Worm (Caenorhabditis elegans) whole organism, mixed stage, embryonic: ENCODE measurements around the gene C48A7.16.

ENCODE experiments used
- M03D4.4 ChIP-seq: sonication (generic microtip); optimal IDR thresholded peaks from 2 replicates; lab custom pipeline; 2017; ENCODE audit warnings: mild to moderate bottlenecking, missing genetic modification characterization, missing compliant biosample characterization
- bed-3 ChIP-seq: fragments of 200-800 bp; sonication (Bioruptor generic); optimal IDR thresholded peaks from 3 replicates; lab custom pipeline; 2018; ENCODE audit warnings: mild to moderate bottlenecking, missing genetic modification characterization, moderate library complexity, missing compliant biosample characterization
- blmp-1 ChIP-seq: fragments of 150-350 bp; optimal IDR thresholded peaks from 2 replicates; lab custom pipeline; 2014; ENCODE audit warnings: missing biosample characterization, missing genetic modification characterization
- ceh-43 ChIP-seq: fragments of 200-800 bp; sonication (Bioruptor generic); optimal IDR thresholded peaks from 2 replicates; lab custom pipeline; 2018; ENCODE audit warnings: mild to moderate bottlenecking, missing genetic modification characterization, moderate library complexity, missing compliant biosample characterization
- ceh-83 ChIP-seq: fragments of 200-800 bp; sonication (Bioruptor generic); optimal IDR thresholded peaks from 2 replicates; lab custom pipeline; 2018; ENCODE audit warnings: mild to moderate bottlenecking, missing genetic modification characterization, missing compliant biosample characterization
- ces-1 ChIP-seq: fragments of 150-350 bp; optimal IDR thresholded peaks from 2 replicates; lab custom pipeline; 2014; ENCODE audit warnings: missing biosample characterization, missing genetic modification reagents, missing genetic modification characterization
- cnd-1 ChIP-seq: fragments of 200-800 bp; sonication (Bioruptor generic); optimal IDR thresholded peaks from 2 replicates; lab custom pipeline; 2018; ENCODE audit warnings: mild to moderate bottlenecking, missing genetic modification characterization, missing compliant biosample characterization
- elt-1 ChIP-seq: sonication (generic microtip); optimal IDR thresholded peaks from 2 replicates; lab custom pipeline; 2017; ENCODE audit warnings: missing genetic modification characterization, mild to moderate bottlenecking, missing compliant biosample characterization, antibody characterized with exemption, moderate library complexity, borderline replicate concordance; ENCODE audit not compliant: insufficient read depth
- elt-3 ChIP-seq: fragments of 150-350 bp; optimal IDR thresholded peaks from 2 replicates; lab custom pipeline; 2014; ENCODE audit warnings: missing biosample characterization, missing genetic modification characterization
- flh-1 ChIP-seq: fragments of 200-800 bp; sonication (Bioruptor generic); optimal IDR thresholded peaks from 2 replicates; lab custom pipeline; 2018; ENCODE audit warnings: mild to moderate bottlenecking, missing genetic modification characterization, moderate library complexity, missing compliant biosample characterization
- ham-2 ChIP-seq: fragments of 200-800 bp; sonication (Bioruptor generic); optimal IDR thresholded peaks from 2 replicates; lab custom pipeline; 2018; ENCODE audit warnings: mild to moderate bottlenecking, missing genetic modification characterization, missing compliant biosample characterization
- lin-13 ChIP-seq: fragments of 150-350 bp; optimal IDR thresholded peaks from 2 replicates; lab custom pipeline; 2014; ENCODE audit warnings: missing biosample characterization, missing genetic modification characterization
- lsy-2 ChIP-seq: fragments of 150-350 bp; optimal IDR thresholded peaks from 2 replicates; lab custom pipeline; 2014; ENCODE audit warnings: missing biosample characterization, missing genetic modification characterization
- mep-1 ChIP-seq: fragments of 150-350 bp; optimal IDR thresholded peaks from 2 replicates; lab custom pipeline; 2017; ENCODE audit warnings: missing biosample characterization, missing genetic modification reagents, missing genetic modification characterization, inconsistent platforms
- mls-2 ChIP-seq: sonication (generic microtip); optimal IDR thresholded peaks from 2 replicates; lab custom pipeline; 2016; ENCODE audit warnings: mild to moderate bottlenecking, missing genetic modification characterization, moderate library complexity, missing compliant biosample characterization
- nhr-12 ChIP-seq: fragments of 150-350 bp; optimal IDR thresholded peaks from 2 replicates; lab custom pipeline; 2014; ENCODE audit warnings: missing biosample characterization, missing genetic modification characterization
- nhr-2 ChIP-seq: fragments of 150-350 bp; optimal IDR thresholded peaks from 2 replicates; lab custom pipeline; 2014; ENCODE audit warnings: missing biosample characterization, missing genetic modification characterization
- nhr-237 ChIP-seq: fragments of 150-350 bp; optimal IDR thresholded peaks from 2 replicates; lab custom pipeline; 2014; ENCODE audit warnings: missing biosample characterization, missing genetic modification characterization
- nhr-28 ChIP-seq: fragments of 150-350 bp; optimal IDR thresholded peaks from 2 replicates; lab custom pipeline; 2014; ENCODE audit warnings: missing biosample characterization, missing genetic modification characterization
- nhr-76 ChIP-seq: sonication (generic microtip); optimal IDR thresholded peaks from 2 replicates; lab custom pipeline; 2017; ENCODE audit warnings: missing biosample characterization, missing genetic modification characterization
- pha-4 ChIP-seq: fragments of 150-350 bp; optimal IDR thresholded peaks from 2 replicates; lab custom pipeline; 2018; ENCODE audit warnings: missing biosample characterization, missing genetic modification reagents, missing genetic modification characterization
- sem-2 ChIP-seq: fragments of 200-800 bp; sonication (Bioruptor generic); optimal IDR thresholded peaks from 2 replicates; lab custom pipeline; 2018; ENCODE audit warnings: mild to moderate bottlenecking, missing genetic modification characterization, missing compliant biosample characterization
- snpc-4 ChIP-seq: fragments of 150-350 bp; optimal IDR thresholded peaks from 2 replicates; lab custom pipeline; 2014; ENCODE audit warnings: missing biosample characterization, missing genetic modification characterization
- sptf-1 ChIP-seq: sonication (generic microtip); optimal IDR thresholded peaks from 2 replicates; lab custom pipeline; 2017; ENCODE audit warnings: mild to moderate bottlenecking, missing genetic modification characterization, moderate library complexity, missing compliant biosample characterization
- tbx-8 ChIP-seq: fragments of 200-800 bp; sonication (Bioruptor generic); optimal IDR thresholded peaks from 2 replicates; lab custom pipeline; 2018; ENCODE audit warnings: mild to moderate bottlenecking, missing genetic modification characterization, moderate library complexity, missing compliant biosample characterization
- unc-120 ChIP-seq: sonication (generic microtip); optimal IDR thresholded peaks from 2 replicates; lab custom pipeline; 2017; ENCODE audit warnings: missing genetic modification characterization, missing compliant biosample characterization; ENCODE audit not compliant: poor library complexity, severe bottlenecking
- unc-62 ChIP-seq: fragments of 150-350 bp; optimal IDR thresholded peaks from 2 replicates; lab custom pipeline; 2014; ENCODE audit warnings: missing biosample characterization, missing genetic modification reagents, missing genetic modification characterization
- zip-8 ChIP-seq: fragments of 150-350 bp; optimal IDR thresholded peaks from 2 replicates; lab custom pipeline; 2014; ENCODE audit warnings: missing biosample characterization, missing genetic modification characterization

Gene C48A7.16

DNA sequence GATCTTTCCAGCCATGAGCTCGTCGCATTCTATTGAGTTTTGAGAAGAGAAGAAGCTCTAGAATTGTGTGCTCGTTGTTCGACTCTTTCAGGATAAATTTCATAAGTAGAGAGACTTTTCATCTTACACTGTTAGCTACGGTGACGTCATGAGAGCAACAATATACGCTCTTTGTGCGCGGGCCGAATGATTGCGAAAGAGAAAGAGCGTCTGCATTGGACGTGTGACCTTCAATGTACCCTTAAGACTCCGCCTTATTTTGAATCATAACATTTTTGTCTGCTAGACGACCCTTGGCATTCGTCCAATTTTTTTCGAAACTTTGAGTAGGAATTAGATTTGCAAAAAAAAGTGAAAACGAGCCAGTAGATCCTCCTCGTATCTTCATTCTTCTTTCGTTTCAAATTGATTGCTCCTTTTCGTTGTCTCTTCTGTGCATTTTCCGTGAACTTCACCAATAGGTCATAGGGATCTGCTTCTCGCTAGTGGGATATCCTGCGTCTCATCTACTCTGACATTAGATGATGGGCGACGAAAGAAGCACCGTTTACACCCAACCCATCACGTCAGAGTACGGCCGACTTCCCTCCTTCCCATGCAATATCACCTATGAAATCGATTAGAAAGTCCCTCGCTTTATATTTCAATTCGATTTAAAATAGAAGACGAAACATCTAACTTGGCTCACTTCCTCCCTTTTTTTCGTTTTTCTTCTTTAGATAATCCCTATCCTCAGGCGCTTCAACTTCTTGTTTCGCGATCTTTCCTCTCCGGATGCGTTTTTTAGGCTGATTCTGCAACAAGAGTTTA lies 13.5 kb upstream of the C48A7.16 start:
- TF ChIP-seq ham-2 (GFP tag; lab: Kevin White, UChicago) (no peak), unc-62 (GFP tag; lab: Kevin White, UChicago) (peak; percentile 48), mep-1 (tag; lab: Kevin White, UChicago) (no peak), tbx-8 (GFP tag; lab: Kevin White, UChicago) (no peak), pha-4 (no peak), elt-3 (tag; lab: Kevin White, UChicago) (no peak), snpc-4 (tag; lab: Kevin White, UChicago) (no peak), M03D4.4 (tag; lab: Kevin White, UChicago) (no peak), ceh-43 (no peak), nhr-2 (tag; lab: Kevin White, UChicago) (no peak), bed-3 (GFP tag; lab: Kevin White, UChicago) (no peak), nhr-12 (tag; lab: Kevin White, UChicago) (no peak), mls-2 (tag; lab: Kevin White, UChicago) (no peak), unc-120 (tag; lab: Kevin White, UChicago) (peak; percentile 28), nhr-76 (tag; lab: Kevin White, UChicago) (no peak), zip-8 (tag; lab: Kevin White, UChicago) (no peak), sem-2 (GFP tag; lab: Kevin White, UChicago) (no peak)

DNA sequence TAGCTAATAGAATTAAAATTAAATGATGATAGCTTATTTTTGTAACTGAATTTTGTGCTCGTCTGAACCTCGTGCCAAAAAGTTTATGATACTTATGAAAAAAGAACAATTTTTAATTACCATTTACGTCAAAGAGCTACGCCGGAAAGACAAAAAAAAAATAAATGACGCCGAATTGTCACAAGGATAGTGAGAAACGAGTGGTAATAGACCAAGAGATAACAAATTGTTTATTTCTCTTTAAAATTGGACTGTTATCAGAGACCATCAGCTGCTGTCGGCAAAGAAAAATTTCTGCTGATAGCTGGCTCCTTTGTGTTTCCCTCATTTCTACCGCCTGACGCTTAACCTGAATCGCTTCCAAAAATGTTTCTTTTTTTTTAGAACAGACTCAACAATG lies 11.6 kb upstream of the C48A7.16 start, which contains the start of gene pitr-1:
TSS of gene pitr-1 (plus strand) at position 386 of the 400 bp plus-strand sequence.
- no peak for TF ChIP-seq unc-62 (GFP tag; lab: Kevin White, UChicago)
- TF ChIP-seq nhr-237 = no peak
- TF ChIP-seq sptf-1 (tag; lab: Kevin White, UChicago) = no peak
- TF ChIP-seq elt-1 (tag; lab: Kevin White, UChicago) = no peak
- no peak for TF ChIP-seq nhr-28 (tag; lab: Kevin White, UChicago)
- no peak for TF ChIP-seq elt-3 (tag; lab: Kevin White, UChicago)
- no peak for TF ChIP-seq tbx-8 (GFP tag; lab: Kevin White, UChicago)
- no peak for TF ChIP-seq ceh-43
- no peak for TF ChIP-seq ceh-83 (GFP tag; lab: Kevin White, UChicago)
- TF ChIP-seq bed-3 (GFP tag; lab: Kevin White, UChicago) = no peak
- TF ChIP-seq blmp-1 (tag; lab: Kevin White, UChicago) = no peak
- no peak for TF ChIP-seq unc-120 (tag; lab: Kevin White, UChicago)
- TF ChIP-seq pha-4 = no peak
- no peak for TF ChIP-seq M03D4.4 (tag; lab: Kevin White, UChicago)
- TF ChIP-seq, all 35 proteins: peak for 0

DNA sequence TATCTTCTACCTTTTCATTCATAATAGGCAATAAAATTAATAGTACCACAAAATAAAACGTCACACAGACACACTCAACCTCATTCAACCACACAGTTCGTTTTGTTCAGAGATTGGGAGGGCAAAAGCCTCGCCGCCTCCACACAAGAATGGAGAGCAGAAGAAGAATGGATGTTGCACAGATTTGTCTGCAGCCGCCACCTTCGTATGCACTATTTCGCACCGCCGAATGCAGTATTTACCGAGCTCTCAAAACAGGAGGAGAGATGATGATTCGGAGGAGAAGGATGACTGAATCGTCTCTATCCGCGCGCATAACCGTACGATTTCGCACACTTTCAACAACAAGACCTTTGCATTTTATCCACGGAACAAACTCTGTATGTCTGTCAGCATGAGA lies 7.8 kb upstream of the C48A7.16 start:
- TF ChIP-seq cnd-1 (peak; percentile 18), nhr-2 (tag; lab: Kevin White, UChicago) (no peak)

DNA sequence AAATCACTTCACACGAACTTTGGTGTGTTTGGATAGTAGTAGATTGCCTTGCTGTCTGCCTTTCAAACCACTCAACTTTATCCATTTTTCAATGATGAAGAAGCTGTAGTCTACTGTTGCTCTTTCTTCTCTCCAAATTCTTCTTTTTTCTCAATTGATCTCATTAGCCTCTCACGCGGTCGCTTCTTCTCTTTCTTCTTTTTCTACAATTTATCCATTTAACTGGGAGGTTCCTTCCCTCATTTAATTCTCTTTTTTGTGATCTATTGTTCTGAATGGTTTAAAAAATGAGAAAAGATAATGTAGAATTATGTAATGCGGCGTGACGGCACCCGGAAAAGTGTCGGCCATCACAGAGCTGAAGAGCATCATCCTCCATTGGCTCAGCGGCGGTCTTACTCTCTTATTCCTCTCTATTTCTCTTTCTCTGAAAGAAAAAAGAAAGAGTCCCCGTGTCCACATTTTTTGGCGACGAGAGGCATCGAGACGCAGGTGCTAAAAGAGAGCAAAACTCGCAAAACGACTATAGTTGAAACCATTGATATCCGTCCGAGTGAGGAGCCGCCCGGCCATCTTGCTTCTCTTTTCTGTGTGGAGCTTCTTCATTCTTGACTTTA lies 4.7 kb upstream of the C48A7.16 start:
- TF ChIP-seq sem-2 (GFP tag; lab: Kevin White, UChicago) = no peak
- peak; percentile 41 for TF ChIP-seq mls-2 (tag; lab: Kevin White, UChicago)
- TF ChIP-seq ces-1 (GFP tag; lab: Kevin White, UChicago) = peak; percentile 81
- no peak for TF ChIP-seq nhr-28 (tag; lab: Kevin White, UChicago)
- TF ChIP-seq unc-120 (tag; lab: Kevin White, UChicago) = peak; percentile 52

DNA sequence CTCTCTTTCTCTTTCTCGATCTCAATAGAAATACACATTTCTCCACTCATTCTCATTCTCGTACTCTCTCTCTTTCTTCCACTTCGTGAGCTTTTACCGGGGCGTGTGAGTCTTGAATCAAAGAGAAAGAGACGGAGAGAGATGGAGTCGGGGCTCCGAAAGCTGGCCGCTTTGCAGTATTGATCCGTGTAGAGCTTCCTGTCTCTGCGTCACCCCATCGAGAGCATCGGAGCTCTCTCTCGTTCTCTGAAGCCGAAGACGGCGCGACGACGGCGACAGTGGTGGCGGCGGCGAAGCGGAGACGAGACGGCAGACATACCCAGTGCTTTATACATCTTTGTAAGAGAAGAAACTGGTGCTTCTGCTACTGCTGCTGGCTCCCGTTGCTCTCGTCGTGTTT lies 3.2 kb upstream of the C48A7.16 start:
- TF ChIP-seq pha-4 = no peak
- no peak for TF ChIP-seq lin-13 (tag; lab: Kevin White, UChicago)
- peak; percentile 45 for TF ChIP-seq mep-1 (tag; lab: Kevin White, UChicago)
- TF ChIP-seq sptf-1 (tag; lab: Kevin White, UChicago) = peak; percentile 25
- peak; percentile 71 for TF ChIP-seq ces-1 (GFP tag; lab: Kevin White, UChicago)
- TF ChIP-seq unc-120 (tag; lab: Kevin White, UChicago) = peak; percentile 90
- TF ChIP-seq lsy-2 = peak; percentile 19
- peak; percentile 24 for TF ChIP-seq nhr-237
- no peak for TF ChIP-seq flh-1
- TF ChIP-seq M03D4.4 (tag; lab: Kevin White, UChicago) = no peak
- peak; percentile 65 for TF ChIP-seq mls-2 (tag; lab: Kevin White, UChicago)
- no peak for TF ChIP-seq snpc-4 (tag; lab: Kevin White, UChicago)
- TF ChIP-seq, all 35 proteins: peak for 7
